Worm (Caenorhabditis elegans): Measurements from ENCODE around the gene srbc-56.

srbc-56 gene

ce11 chrV:15873762-15874161 lies 42.3 kb upstream of the srbc-56 start (continued):
- TF ChIP-seq nhr-6 (tag; optimal IDR thresholded peaks at IDR 0.05) = peak; percentile 14
- no peak for TF ChIP-seq ztf-11 (tag; optimal IDR thresholded peaks at IDR 0.05)
- TF ChIP-seq lin-15B (tag; optimal IDR thresholded peaks at IDR 0.05) = no peak
- peak; percentile 64 for TF ChIP-seq aha-1 (tag)
- peak; percentile 98 for TF ChIP-seq hmg-1.1 (GFP tag; IDR thresholded peaks at IDR 0.05)
- TF ChIP-seq lir-3 (tag; optimal IDR thresholded peaks at IDR 0.05) = peak; percentile 89
- TF ChIP-seq egl-43 (GFP tag; IDR thresholded peaks at IDR 0.05) = peak; percentile 99
- peak in 1 of 2 experiments; percentile 2 for TF ChIP-seq mdl-1 (tag; optimal IDR thresholded peaks at IDR 0.05)
- peak; percentile 77 for TF ChIP-seq T20F7.1 (GFP tag; optimal IDR thresholded peaks at IDR 0.05)
- TF ChIP-seq zfp-2 (tag; optimal IDR thresholded peaks at IDR 0.05) = peak; percentile 71
- peak; percentile 91 for TF ChIP-seq spr-3 (GFP tag; optimal IDR thresholded peaks at IDR 0.05)
- no peak for TF ChIP-seq R02D3.7 (tag; optimal IDR thresholded peaks at IDR 0.05)
- peak; percentile 79 for TF ChIP-seq nhr-77 (tag; optimal IDR thresholded peaks at IDR 0.05)
- peak; percentile 74 for TF ChIP-seq aly-2 (tag; optimal IDR thresholded peaks at IDR 0.05)
- peak; percentile 72 for TF ChIP-seq ceh-32 (tag; optimal IDR thresholded peaks at IDR 0.05; ENCODE audit: poor library complexity)
- TF ChIP-seq fos-1 (tag; optimal IDR thresholded peaks at IDR 0.05) = no peak
- peak; percentile 77 for TF ChIP-seq zfp-3 (GFP tag; conservative IDR thresholded peaks at IDR 0.05)
- TF ChIP-seq zag-1 (tag; optimal IDR thresholded peaks at IDR 0.05) = no peak
- TF ChIP-seq nhr-111 (GFP tag; optimal IDR thresholded peaks at IDR 0.05) = peak; percentile 97
- TF ChIP-seq dpl-1 (GFP tag; optimal IDR thresholded peaks at IDR 0.05) = peak; percentile 55
- TF ChIP-seq zip-2 (tag; optimal IDR thresholded peaks at IDR 0.05) = peak; percentile 41
- peak; percentile 94 for TF ChIP-seq daf-8 (GFP tag; IDR thresholded peaks at IDR 0.05)
- no peak for TF ChIP-seq unc-39 (tag; optimal IDR thresholded peaks at IDR 0.05)
- no peak for TF ChIP-seq ceh-28 (tag; optimal IDR thresholded peaks at IDR 0.05)
- no peak for TF ChIP-seq attf-4 (tag; optimal IDR thresholded peaks at IDR 0.05)
- TF ChIP-seq F44E2.7 (GFP tag; IDR thresholded peaks at IDR 0.05) = peak; percentile 99
- peak; percentile 27 for TF ChIP-seq nhr-10 (tag; optimal IDR thresholded peaks at IDR 0.05)
- peak; percentile 95 for TF ChIP-seq nhr-41 (GFP tag; IDR thresholded peaks at IDR 0.05)
- TF ChIP-seq Y48G9A.11 (GFP tag; IDR thresholded peaks at IDR 0.05) = peak; percentile 91
- no peak for TF ChIP-seq hlh-11 (tag; optimal IDR thresholded peaks at IDR 0.05)
- TF ChIP-seq gei-8 (GFP tag; optimal IDR thresholded peaks at IDR 0.05) = peak; percentile 97
- peak; percentile 99 for TF ChIP-seq vab-7 (GFP tag; IDR thresholded peaks at IDR 0.05)
- no peak for TF ChIP-seq daf-12 (tag; optimal IDR thresholded peaks at IDR 0.05)

- TF ChIP-seq daf-16 (GFP tag; optimal IDR thresholded peaks at IDR 0.05) = no peak
- TF ChIP-seq daf-16 (tag; optimal IDR thresholded peaks at IDR 0.05) = no peak
- TF ChIP-seq nhr-25 (tag; optimal IDR thresholded peaks at IDR 0.05; ENCODE audit: borderline replicate concordance, insufficient read depth) = no peak
- no peak for TF ChIP-seq ztf-7 (tag; optimal IDR thresholded peaks at IDR 0.05)
- no peak for TF ChIP-seq F49E8.2 (tag; optimal IDR thresholded peaks at IDR 0.05; ENCODE audit: borderline replicate concordance)
- no peak for TF ChIP-seq vab-7 (GFP tag; IDR thresholded peaks at IDR 0.05)
- no peak for TF ChIP-seq ces-1 (GFP tag; optimal IDR thresholded peaks at IDR 0.05)
- TF ChIP-seq unc-62 (GFP tag; optimal IDR thresholded peaks at IDR 0.05 in 1 of 2) = no peak
- TF ChIP-seq unc-62 (tag; optimal IDR thresholded peaks at IDR 0.05) = no peak
- TF ChIP-seq ZK337.2 (GFP tag; IDR thresholded peaks at IDR 0.05) = no peak
- TF ChIP-seq dve-1 (tag; optimal IDR thresholded peaks at IDR 0.05; ENCODE audit: insufficient read depth) = no peak
- no peak for TF ChIP-seq lin-38 (GFP tag; IDR thresholded peaks at IDR 0.05)
- TF ChIP-seq skn-1 (tag; optimal IDR thresholded peaks at IDR 0.05) = no peak
- no peak for TF ChIP-seq cey-2 (tag; optimal IDR thresholded peaks at IDR 0.05; ENCODE audit: borderline replicate concordance, insufficient read depth)
- no peak for TF ChIP-seq hlh-30 (tag; optimal IDR thresholded peaks at IDR 0.05; ENCODE audit: insufficient read depth)
- TF ChIP-seq ceh-82 (tag; optimal IDR thresholded peaks at IDR 0.05) = no peak
- no peak for TF ChIP-seq F44E2.7 (GFP tag; IDR thresholded peaks at IDR 0.05)
- no peak for TF ChIP-seq aha-1 (tag)
- no peak for TF ChIP-seq mxl-3 (GFP tag; optimal IDR thresholded peaks at IDR 0.05)
These were observed 40.8 kb upstream of the srbc-56 start, which contains the start of gene str-56 for ce11 chrV:15872273-15872672. Gene str-56 (plus strand): TSS chrV:15872573.

All from whole organism, L4 larva.